Worm (Caenorhabditis elegans): ENCODE measurements around the gene ZK673.1.
A peak's percentile ranks its signal among the peaks of the same experiment; 100 is the strongest.

Gene ZK673.1

DNA sequence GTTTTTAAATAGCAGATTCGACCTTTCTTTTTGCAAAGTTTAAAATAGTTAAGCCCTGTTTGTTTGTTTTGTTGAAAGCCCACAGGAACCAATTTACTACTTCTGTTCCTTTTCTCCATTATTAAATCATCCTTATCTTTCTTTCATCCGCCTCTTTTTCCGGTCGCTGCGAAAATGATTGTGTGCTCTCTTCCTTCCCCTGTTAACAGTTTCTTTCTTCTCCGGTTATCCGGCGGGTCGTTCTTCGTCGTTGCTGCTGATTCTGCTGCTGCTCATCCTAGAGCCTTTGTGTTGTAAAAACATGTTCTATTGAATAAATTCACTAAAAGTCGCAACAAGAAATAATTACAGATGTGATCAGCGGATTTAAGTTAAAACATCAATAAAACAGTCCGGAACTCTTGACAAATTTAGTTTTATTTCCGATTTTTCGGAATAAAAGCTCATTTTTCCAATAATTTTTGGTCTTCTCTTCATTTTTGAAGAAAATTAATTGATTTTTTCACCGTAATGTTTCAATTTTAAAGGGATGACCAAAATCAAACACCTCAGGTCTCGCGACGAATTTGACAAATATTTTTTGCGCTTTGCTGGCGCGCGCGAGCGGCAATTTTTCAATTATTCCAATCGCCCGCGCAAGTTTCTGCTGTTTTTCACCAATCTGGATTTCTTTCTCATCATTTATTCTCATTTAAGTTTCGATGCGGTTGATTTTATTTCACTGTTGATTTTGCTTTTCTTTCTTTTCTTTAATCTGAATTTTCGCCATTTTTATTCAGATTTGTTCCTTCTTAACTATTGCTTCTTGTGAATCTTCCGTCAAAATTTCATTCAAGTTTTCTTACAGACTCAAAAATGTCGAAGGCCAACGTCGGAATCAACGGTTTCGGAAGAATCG, 49.4 kb upstream of the ZK673.1 start, which contains the start of gene gpd-1 (continued):
- TF ChIP-seq gei-17 (GFP tag; optimal IDR thresholded peaks at IDR 0.05) (no peak), lsy-27 (tag; optimal IDR thresholded peaks at IDR 0.05; ENCODE audit: borderline replicate concordance, insufficient read depth) (no peak), lin-40 (tag; optimal IDR thresholded peaks at IDR 0.05) (no peak), egl-44 (GFP tag; IDR thresholded peaks at IDR 0.05) (no peak), T26A5.8 (tag; optimal IDR thresholded peaks at IDR 0.05) (no peak), F23B12.7 (tag; optimal IDR thresholded peaks at IDR 0.05; ENCODE audit: insufficient read depth) (no peak), bed-1 (GFP tag; IDR thresholded peaks at IDR 0.05) (no peak), let-607 (tag; optimal IDR thresholded peaks at IDR 0.05) (no peak), tlf-1 (GFP tag; optimal IDR thresholded peaks at IDR 0.05) (peak; percentile 89), zim-3 (tag; optimal IDR thresholded peaks at IDR 0.05) (no peak), lin-26 (GFP tag; IDR thresholded peaks at IDR 0.05) (no peak), ztf-25 (GFP tag; IDR thresholded peaks at IDR 0.05) (no peak), nfya-1 (tag; optimal IDR thresholded peaks at IDR 0.05; ENCODE audit: borderline replicate concordance, insufficient read depth) (no peak), bed-2 (GFP tag; IDR thresholded peaks at IDR 0.05) (no peak), Y79H2A.3 (GFP tag; conservative IDR thresholded peaks at IDR 0.05) (peak; percentile 86), F39B2.1 (GFP tag; IDR thresholded peaks at IDR 0.05) (no peak), ztf-22 (GFP tag; optimal IDR thresholded peaks at IDR 0.05) (no peak), pha-4 (tag; optimal IDR thresholded peaks at IDR 0.05) (no peak), F33H1.4 (GFP tag; IDR thresholded peaks at IDR 0.05) (peak; percentile 97), C17E4.6 (GFP tag; IDR thresholded peaks at IDR 0.05) (peak; percentile 60; the same call in 1 of the 2 replicates), xnd-1 (tag; optimal IDR thresholded peaks at IDR 0.05) (peak; percentile 96), hrde-1 (tag; optimal IDR thresholded peaks at IDR 0.05; ENCODE audit: borderline replicate concordance) (peak; percentile 72), C06A6.2 (GFP tag; conservative IDR thresholded peaks at IDR 0.05) (no peak), hlh-12 (tag; optimal IDR thresholded peaks at IDR 0.05) (no peak), rcor-1 (GFP tag; IDR thresholded peaks at IDR 0.05) (peak; percentile 70), snpc-4 (GFP tag; optimal IDR thresholded peaks at IDR 0.05) (peak; percentile 36), snpc-4 (tag; optimal IDR thresholded peaks at IDR 0.05) (peak in 2 of 4 experiments; percentile 2 to 53), repo-1 (tag; optimal IDR thresholded peaks at IDR 0.05) (peak; percentile 10), mcd-1 (GFP tag; IDR thresholded peaks at IDR 0.05) (peak; percentile 62), mes-4 (tag; optimal IDR thresholded peaks at IDR 0.05) (no peak), him-1 (tag; optimal IDR thresholded peaks at IDR 0.05) (peak; percentile 13), akir-1 (GFP tag; optimal IDR thresholded peaks at IDR 0.05) (no peak), madf-3 (GFP tag; IDR thresholded peaks at IDR 0.05) (peak; percentile 78; the same call in 1 of the 2 replicates), nfya-2 (GFP tag; IDR thresholded peaks at IDR 0.05) (no peak), Y67H2A.10 (GFP tag; conservative IDR thresholded peaks at IDR 0.05) (no peak; the same call in 1 of the 2 replicates), F57A8.1 (GFP tag; optimal IDR thresholded peaks at IDR 0.05) (no peak), ceh-27 (GFP tag; optimal IDR thresholded peaks at IDR 0.05) (no peak), snpc-1.1 (tag; optimal IDR thresholded peaks at IDR 0.05; ENCODE audit: insufficient read depth) (peak; percentile 44), nfyb-1 (GFP tag; IDR thresholded peaks at IDR 0.05) (0 out of 2 replicates have a peak, but pooled peaks have one; percentile 40), zfh-2 (GFP tag; conservative IDR thresholded peaks at IDR 0.05) (no peak), T07F8.4 (tag; optimal IDR thresholded peaks at IDR 0.05) (no peak), ZK185.1 (tag; optimal IDR thresholded peaks at IDR 0.05; ENCODE audit: poor library complexity, severe bottlenecking) (no peak), nhr-27 (tag; optimal IDR thresholded peaks at IDR 0.05) (no peak), nhr-90 (tag; optimal IDR thresholded peaks at IDR 0.05) (no peak), attf-3 (GFP tag; conservative IDR thresholded peaks at IDR 0.05) (0 out of 2 replicates have a peak, but pooled peaks have one; percentile 50)
